Fruit fly (Drosophila melanogaster): ENCODE data around the gene CG4198.

Gene CG4198

DNA sequence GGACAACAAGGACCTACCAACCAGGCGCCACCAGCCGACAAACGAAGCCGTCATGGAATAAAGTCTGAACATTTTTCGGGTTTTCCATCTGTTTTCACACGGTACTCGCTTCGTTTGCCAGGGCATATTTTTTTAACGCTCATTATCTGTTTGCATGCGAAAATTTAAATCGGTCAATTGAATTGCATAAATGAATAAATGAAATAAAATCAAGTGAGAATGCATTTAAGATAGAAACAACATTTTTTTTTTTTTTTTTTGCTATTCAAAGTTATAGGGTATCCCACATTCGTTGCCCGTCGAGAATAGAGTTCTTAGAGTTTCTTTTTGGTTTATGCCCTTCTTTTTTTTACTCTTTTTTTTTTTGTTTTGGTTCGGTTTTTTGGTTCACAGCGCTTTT is 27.2 kb upstream of the CG4198 start (continued):
- TF ChIP-seq CG7839 (tag; optimal IDR thresholded peaks at IDR 0.05) (peak; percentile 60), fu2 (GFP tag; optimal IDR thresholded peaks at IDR 0.05) (no peak), eve (GFP tag; optimal IDR thresholded peaks at IDR 0.05) (peak in 1 of 2 experiments; percentile 46), CG15479 (GFP tag; optimal IDR thresholded peaks at IDR 0.05) (no peak), CG8765 (GFP tag; IDR thresholded peaks at IDR 0.05) (no peak), CG32772 (GFP tag; IDR thresholded peaks at IDR 0.05) (0 out of 2 replicates have a peak, but pooled peaks have one; percentile 20), CG8089 (GFP tag; optimal IDR thresholded peaks at IDR 0.05) (no peak), CG13624 (GFP tag; optimal IDR thresholded peaks at IDR 0.05) (peak; percentile 32), btn (GFP tag; optimal IDR thresholded peaks at IDR 0.05) (peak; percentile 33), CG13287 (GFP tag; IDR thresholded peaks at IDR 0.05; ENCODE audit: partially characterized antibody) (no peak), CG9727 (GFP tag; optimal IDR thresholded peaks at IDR 0.05) (peak; percentile 74), seq (GFP tag; IDR thresholded peaks at IDR 0.05) (peak; percentile 40; the same call in 1 of the 2 replicates), CG6854 (GFP tag; optimal IDR thresholded peaks at IDR 0.05) (no peak), CG34422 (GFP tag; IDR thresholded peaks at IDR 0.05) (no peak; the same call in 2 of the 3 replicates), CG11696 (GFP tag; IDR thresholded peaks at IDR 0.05) (no peak), CG31441 (GFP tag; IDR thresholded peaks at IDR 0.05) (peak; percentile 24; the same call in 1 of the 2 replicates), CG8924 (tag; optimal IDR thresholded peaks at IDR 0.05) (peak; percentile 36), CG30431 (GFP tag; optimal IDR thresholded peaks at IDR 0.05) (peak; percentile 3), cwo (GFP tag; optimal IDR thresholded peaks at IDR 0.05) (peak; percentile 32), CG34376 (GFP tag; optimal IDR thresholded peaks at IDR 0.05) (no peak), CG17612 (GFP tag; IDR thresholded peaks at IDR 0.05) (no peak), Sox102F (GFP tag; optimal IDR thresholded peaks at IDR 0.05) (peak; percentile 49), yki (optimal IDR thresholded peaks at IDR 0.05) (no peak), Lpt (GFP tag; optimal IDR thresholded peaks at IDR 0.05) (no peak), Fer3 (tag; optimal IDR thresholded peaks at IDR 0.05) (peak; percentile 59), lmd (GFP tag; IDR thresholded peaks at IDR 0.05) (peak; percentile 32; the same call in 1 of the 2 replicates), stwl (tag; optimal IDR thresholded peaks at IDR 0.05) (no peak), Drgx (GFP tag; IDR thresholded peaks at IDR 0.05) (no peak), jumu (GFP tag; optimal IDR thresholded peaks at IDR 0.05) (peak; percentile 26), D19A (tag; optimal IDR thresholded peaks at IDR 0.05) (peak; percentile 69), Med (GFP tag) (peak; percentile 77), CG12744 (GFP tag; optimal IDR thresholded peaks at IDR 0.05) (peak; percentile 23), CG10209 (GFP tag; optimal IDR thresholded peaks at IDR 0.05) (peak; percentile 51), CG11456 (GFP tag; IDR thresholded peaks at IDR 0.05) (no peak), tin (GFP tag; optimal IDR thresholded peaks at IDR 0.05) (peak; percentile 48), ac (GFP tag; optimal IDR thresholded peaks at IDR 0.05) (no peak), grn (GFP tag; optimal IDR thresholded peaks at IDR 0.05) (no peak), mld (GFP tag; IDR thresholded peaks at IDR 0.05; ENCODE audit: partially characterized antibody) (no peak), CG17568 (GFP tag; optimal IDR thresholded peaks at IDR 0.05) (no peak), CG10979 (tag; optimal IDR thresholded peaks at IDR 0.05) (peak; percentile 64), lilli (GFP tag; optimal IDR thresholded peaks at IDR 0.05) (peak; percentile 62), CG17829 (tag; optimal IDR thresholded peaks at IDR 0.05) (no peak), lab (GFP tag; optimal IDR thresholded peaks at IDR 0.05) (peak; percentile 79), CG9817 (tag; optimal IDR thresholded peaks at IDR 0.05) (peak; percentile 41), Meics (GFP tag; optimal IDR thresholded peaks at IDR 0.05) (peak; percentile 54), CHES-1-like (GFP tag; optimal IDR thresholded peaks at IDR 0.05) (peak; percentile 6), sima (GFP tag; optimal IDR thresholded peaks at IDR 0.05) (no peak), z (GFP tag; IDR thresholded peaks at IDR 0.05) (no peak), CG30403 (GFP tag; optimal IDR thresholded peaks at IDR 0.05) (peak; percentile 46), MESR4 (GFP tag; optimal IDR thresholded peaks at IDR 0.05) (no peak), CG2199 (GFP tag; IDR thresholded peaks at IDR 0.05) (no peak), dati (GFP tag; IDR thresholded peaks at IDR 0.05) (no peak)
